Worm (Caenorhabditis elegans) whole organism, mixed stage, embryonic: ENCODE results near the gene Y42G9A.1.

Source experiments
- M03D4.4 ChIP-seq: sonication (generic microtip); optimal IDR thresholded peaks from 2 replicates; lab custom pipeline; 2017; ENCODE audit warnings: mild to moderate bottlenecking, missing genetic modification characterization, missing compliant biosample characterization
- blmp-1 ChIP-seq: fragments of 150-350 bp; optimal IDR thresholded peaks from 2 replicates; lab custom pipeline; 2014; ENCODE audit warnings: missing biosample characterization, missing genetic modification characterization
- ceh-39 ChIP-seq: fragments of 150-350 bp; optimal IDR thresholded peaks from 2 replicates; lab custom pipeline; 2014; ENCODE audit warnings: missing biosample characterization, missing genetic modification characterization
- ceh-43 ChIP-seq: fragments of 200-800 bp; sonication (Bioruptor generic); optimal IDR thresholded peaks from 2 replicates; lab custom pipeline; 2018; ENCODE audit warnings: mild to moderate bottlenecking, missing genetic modification characterization, moderate library complexity, missing compliant biosample characterization
- ceh-83 ChIP-seq: fragments of 200-800 bp; sonication (Bioruptor generic); optimal IDR thresholded peaks from 2 replicates; lab custom pipeline; 2018; ENCODE audit warnings: mild to moderate bottlenecking, missing genetic modification characterization, missing compliant biosample characterization
- ces-1 ChIP-seq: fragments of 150-350 bp; optimal IDR thresholded peaks from 2 replicates; lab custom pipeline; 2014; ENCODE audit warnings: missing biosample characterization, missing genetic modification reagents, missing genetic modification characterization
- cnd-1 ChIP-seq: fragments of 200-800 bp; sonication (Bioruptor generic); optimal IDR thresholded peaks from 2 replicates; lab custom pipeline; 2018; ENCODE audit warnings: mild to moderate bottlenecking, missing genetic modification characterization, missing compliant biosample characterization
- drap-1 ChIP-seq: fragments of 200-800 bp; sonication (Bioruptor generic); optimal IDR thresholded peaks from 3 replicates; lab custom pipeline; 2018; ENCODE audit warnings: mild to moderate bottlenecking, missing genetic modification characterization, missing compliant biosample characterization
- elt-1 ChIP-seq: sonication (generic microtip); optimal IDR thresholded peaks from 2 replicates; lab custom pipeline; 2017; ENCODE audit warnings: missing genetic modification characterization, mild to moderate bottlenecking, missing compliant biosample characterization, antibody characterized with exemption, moderate library complexity, borderline replicate concordance; ENCODE audit not compliant: insufficient read depth
- flh-1 ChIP-seq: fragments of 200-800 bp; sonication (Bioruptor generic); optimal IDR thresholded peaks from 2 replicates; lab custom pipeline; 2018; ENCODE audit warnings: mild to moderate bottlenecking, missing genetic modification characterization, moderate library complexity, missing compliant biosample characterization
- hlh-1 ChIP-seq: fragments of 150-350 bp; optimal IDR thresholded peaks from 2 replicates; lab custom pipeline; 2014; ENCODE audit warnings: missing biosample characterization, missing genetic modification reagents, missing genetic modification characterization
- lin-13 ChIP-seq: fragments of 150-350 bp; optimal IDR thresholded peaks from 2 replicates; lab custom pipeline; 2014; ENCODE audit warnings: missing biosample characterization, missing genetic modification characterization
- lin-32 ChIP-seq: fragments of 200-800 bp; sonication (Bioruptor generic); optimal IDR thresholded peaks from 2 replicates; lab custom pipeline; 2018; ENCODE audit warnings: mild to moderate bottlenecking, missing genetic modification characterization, missing compliant biosample characterization
- lsy-2 ChIP-seq: fragments of 150-350 bp; optimal IDR thresholded peaks from 2 replicates; lab custom pipeline; 2014; ENCODE audit warnings: missing biosample characterization, missing genetic modification characterization
- mab-5 ChIP-seq: fragments of 150-350 bp; optimal IDR thresholded peaks from 2 replicates; lab custom pipeline; 2014; ENCODE audit warnings: missing biosample characterization, missing genetic modification characterization
- mep-1 ChIP-seq: fragments of 150-350 bp; optimal IDR thresholded peaks from 2 replicates; lab custom pipeline; 2017; ENCODE audit warnings: missing biosample characterization, missing genetic modification reagents, missing genetic modification characterization, inconsistent platforms
- mls-2 ChIP-seq: sonication (generic microtip); optimal IDR thresholded peaks from 2 replicates; lab custom pipeline; 2016; ENCODE audit warnings: mild to moderate bottlenecking, missing genetic modification characterization, moderate library complexity, missing compliant biosample characterization
- nhr-12 ChIP-seq: fragments of 150-350 bp; optimal IDR thresholded peaks from 2 replicates; lab custom pipeline; 2014; ENCODE audit warnings: missing biosample characterization, missing genetic modification characterization
- nhr-2 ChIP-seq: fragments of 150-350 bp; optimal IDR thresholded peaks from 2 replicates; lab custom pipeline; 2014; ENCODE audit warnings: missing biosample characterization, missing genetic modification characterization
- nhr-237 ChIP-seq: fragments of 150-350 bp; optimal IDR thresholded peaks from 2 replicates; lab custom pipeline; 2014; ENCODE audit warnings: missing biosample characterization, missing genetic modification characterization
- nhr-28 ChIP-seq: fragments of 150-350 bp; optimal IDR thresholded peaks from 2 replicates; lab custom pipeline; 2014; ENCODE audit warnings: missing biosample characterization, missing genetic modification characterization
- pha-4 ChIP-seq: fragments of 150-350 bp; optimal IDR thresholded peaks from 2 replicates; lab custom pipeline; 2018; ENCODE audit warnings: missing biosample characterization, missing genetic modification reagents, missing genetic modification characterization
- sem-2 ChIP-seq: fragments of 200-800 bp; sonication (Bioruptor generic); optimal IDR thresholded peaks from 2 replicates; lab custom pipeline; 2018; ENCODE audit warnings: mild to moderate bottlenecking, missing genetic modification characterization, missing compliant biosample characterization
- snpc-4 ChIP-seq: fragments of 150-350 bp; optimal IDR thresholded peaks from 2 replicates; lab custom pipeline; 2014; ENCODE audit warnings: missing biosample characterization, missing genetic modification characterization
- tbx-8 ChIP-seq: fragments of 200-800 bp; sonication (Bioruptor generic); optimal IDR thresholded peaks from 2 replicates; lab custom pipeline; 2018; ENCODE audit warnings: mild to moderate bottlenecking, missing genetic modification characterization, moderate library complexity, missing compliant biosample characterization
- unc-120 ChIP-seq: sonication (generic microtip); optimal IDR thresholded peaks from 2 replicates; lab custom pipeline; 2017; ENCODE audit warnings: missing genetic modification characterization, missing compliant biosample characterization; ENCODE audit not compliant: poor library complexity, severe bottlenecking
- unc-62 ChIP-seq: fragments of 150-350 bp; optimal IDR thresholded peaks from 2 replicates; lab custom pipeline; 2014; ENCODE audit warnings: missing biosample characterization, missing genetic modification reagents, missing genetic modification characterization
- zip-8 ChIP-seq: fragments of 150-350 bp; optimal IDR thresholded peaks from 2 replicates; lab custom pipeline; 2014; ENCODE audit warnings: missing biosample characterization, missing genetic modification characterization
- ztf-11 ChIP-seq: fragments of 150-350 bp; optimal IDR thresholded peaks from 2 replicates; lab custom pipeline; 2014; ENCODE audit warnings: missing biosample characterization, missing genetic modification characterization

Gene Y42G9A.1

DNA sequence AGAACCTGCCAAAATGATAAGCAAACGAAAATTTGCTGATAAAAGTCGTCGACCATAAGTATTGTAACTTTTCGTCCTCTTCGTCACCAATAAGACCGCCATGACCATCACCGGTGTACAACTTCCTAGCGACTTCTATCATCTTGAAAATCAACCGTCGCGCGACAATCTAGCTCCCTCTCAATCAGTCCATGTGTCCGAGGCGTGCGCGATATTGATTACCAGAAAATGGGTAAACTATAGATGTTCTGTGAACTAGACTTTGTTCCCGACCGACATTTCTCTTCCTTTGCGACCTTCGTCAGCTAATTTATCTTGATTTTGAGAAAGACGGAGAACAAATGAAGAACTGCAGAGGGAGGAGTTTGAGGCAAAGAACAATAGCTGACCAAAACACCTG, 4.5 kb upstream of the Y42G9A.1 start:
- TF ChIP-seq nhr-2 (tag; lab: Kevin White, UChicago): no peak
- TF ChIP-seq sem-2 (GFP tag; lab: Kevin White, UChicago): no peak
- TF ChIP-seq M03D4.4: no peak
- TF ChIP-seq unc-120: no peak
- TF ChIP-seq ceh-83: no peak
- TF ChIP-seq blmp-1 (tag; lab: Kevin White, UChicago): no peak
- no peak for TF ChIP-seq nhr-237

DNA sequence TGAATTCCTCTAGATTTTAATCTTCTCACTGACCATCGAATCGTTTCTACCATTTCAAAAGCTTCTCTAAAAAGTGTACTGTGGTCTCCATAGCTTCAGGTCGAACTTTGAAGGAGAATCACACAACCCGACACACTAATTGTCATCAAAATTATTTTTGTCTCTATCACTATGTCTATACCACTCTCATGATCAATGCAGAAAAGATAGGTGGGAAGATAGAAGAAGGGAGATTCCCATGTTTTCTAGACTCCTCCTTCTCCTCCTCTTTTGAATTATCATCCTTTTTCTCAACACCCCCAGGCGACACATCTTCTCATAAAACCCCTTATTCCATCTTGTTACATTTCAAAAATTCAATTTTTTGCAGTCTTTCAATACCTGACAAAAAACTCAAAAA, 3.9 kb upstream of the Y42G9A.1 start, which contains the start of gene Y42G9A.3:
Gene Y42G9A.3, plus strand, starts transcription at position 363 of the 400 bp plus-strand sequence.
- no peak for TF ChIP-seq sem-2 (GFP tag; lab: Kevin White, UChicago)
- no peak for TF ChIP-seq pha-4 (tag; lab: Kevin White, UChicago)
- TF ChIP-seq lin-32 (GFP tag; lab: Kevin White, UChicago): no peak
- no peak for TF ChIP-seq ceh-43 (GFP tag; lab: Kevin White, UChicago)
- no peak for TF ChIP-seq nhr-28 (tag; lab: Kevin White, UChicago)
- TF ChIP-seq mep-1 (tag; lab: Kevin White, UChicago): no peak
- no peak for TF ChIP-seq nhr-237
- no peak for TF ChIP-seq lin-13
- TF ChIP-seq lsy-2 (tag; lab: Kevin White, UChicago): no peak
- TF ChIP-seq unc-62 (GFP tag; lab: Kevin White, UChicago): no peak
- no peak for TF ChIP-seq flh-1 (GFP tag; lab: Kevin White, UChicago)
- TF ChIP-seq elt-1 (tag; lab: Kevin White, UChicago): no peak
- TF ChIP-seq ceh-39: no peak
- no peak for TF ChIP-seq hlh-1 (tag; lab: Kevin White, UChicago)
- TF ChIP-seq unc-120: no peak
- no peak for TF ChIP-seq ztf-11 (tag; lab: Kevin White, UChicago)
- no peak for TF ChIP-seq mab-5 (tag; lab: Kevin White, UChicago)
- no peak for TF ChIP-seq drap-1 (GFP tag; lab: Kevin White, UChicago)
- TF ChIP-seq nhr-2 (tag; lab: Kevin White, UChicago): no peak
- no peak for TF ChIP-seq nhr-12 (tag; lab: Kevin White, UChicago)

DNA sequence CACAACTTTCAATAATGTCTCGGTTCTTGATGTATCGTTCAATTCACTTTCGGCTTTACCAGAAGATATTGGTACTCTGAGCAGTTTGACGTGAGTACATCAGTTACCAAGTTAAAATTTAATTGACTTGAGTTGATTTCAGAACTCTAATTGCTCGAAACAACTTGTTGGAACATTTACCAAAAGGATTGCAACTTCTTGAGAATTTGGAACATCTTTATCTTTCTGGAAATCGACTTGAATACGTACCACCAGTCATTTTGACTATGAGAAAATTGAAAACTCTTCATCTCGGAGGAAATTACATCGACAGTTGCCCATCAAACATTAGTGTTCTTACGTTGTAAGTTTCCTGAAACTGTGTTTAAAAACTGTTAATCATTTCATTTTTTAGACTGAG, 3.0 kb upstream of the Y42G9A.1 start:
- no peak for TF ChIP-seq hlh-1 (tag; lab: Kevin White, UChicago)
- no peak for TF ChIP-seq tbx-8 (GFP tag; lab: Kevin White, UChicago)
- TF ChIP-seq lsy-2 (tag; lab: Kevin White, UChicago): no peak
- TF ChIP-seq mab-5 (tag; lab: Kevin White, UChicago): no peak
- no peak for TF ChIP-seq flh-1 (GFP tag; lab: Kevin White, UChicago)
- no peak for TF ChIP-seq zip-8 (tag; lab: Kevin White, UChicago)
- TF ChIP-seq lin-13: no peak

DNA sequence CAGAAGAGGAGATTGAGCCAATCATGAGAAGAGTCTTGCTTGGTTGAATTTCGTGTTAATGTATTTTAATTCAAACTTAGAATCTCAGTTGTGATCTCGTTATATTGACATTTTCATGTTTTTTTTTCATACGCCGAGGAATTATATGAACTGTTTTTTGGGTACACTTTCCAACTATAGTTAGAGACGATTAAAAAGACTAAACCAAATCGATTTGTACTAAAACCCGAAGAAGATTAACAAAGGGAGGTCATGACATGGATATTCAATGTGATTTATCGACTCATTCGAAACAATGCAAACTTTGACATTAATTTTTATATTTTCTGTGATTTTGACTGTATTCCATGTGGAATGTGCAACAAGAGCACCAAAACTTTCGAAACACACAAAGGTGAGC, 1.9 kb upstream of the Y42G9A.1 start, which contains the start of gene Y42G9A.2:
Gene Y42G9A.2, plus strand, starts transcription at position 284 of the 400 bp plus-strand sequence.
- TF ChIP-seq tbx-8 (GFP tag; lab: Kevin White, UChicago) (no peak), ceh-83 (no peak), nhr-237 (no peak), elt-1 (tag; lab: Kevin White, UChicago) (no peak), ces-1 (no peak), ztf-11 (tag; lab: Kevin White, UChicago) (no peak), zip-8 (tag; lab: Kevin White, UChicago) (no peak), sem-2 (GFP tag; lab: Kevin White, UChicago) (no peak), ceh-43 (GFP tag; lab: Kevin White, UChicago) (no peak)

DNA sequence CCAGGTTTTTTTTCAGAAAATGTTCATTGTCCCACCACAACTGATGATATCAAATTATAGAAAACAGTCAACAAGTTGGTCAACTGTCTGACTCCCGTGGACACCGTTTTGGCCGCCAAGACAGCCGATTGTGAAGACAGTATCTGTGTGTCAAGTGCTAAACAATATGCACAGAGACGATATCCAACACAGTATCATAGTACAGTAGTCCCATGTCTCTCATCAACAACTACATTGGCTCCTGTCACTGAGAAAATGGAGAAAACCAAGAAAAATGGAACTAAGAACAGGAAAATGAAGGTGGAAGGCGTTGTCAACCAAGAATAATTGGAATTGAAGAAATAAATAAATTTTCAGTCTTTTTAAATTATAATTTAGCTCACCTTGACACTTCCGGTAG, 1.1 kb upstream of the Y42G9A.1 start:
- TF ChIP-seq lsy-2 (tag; lab: Kevin White, UChicago): no peak

DNA sequence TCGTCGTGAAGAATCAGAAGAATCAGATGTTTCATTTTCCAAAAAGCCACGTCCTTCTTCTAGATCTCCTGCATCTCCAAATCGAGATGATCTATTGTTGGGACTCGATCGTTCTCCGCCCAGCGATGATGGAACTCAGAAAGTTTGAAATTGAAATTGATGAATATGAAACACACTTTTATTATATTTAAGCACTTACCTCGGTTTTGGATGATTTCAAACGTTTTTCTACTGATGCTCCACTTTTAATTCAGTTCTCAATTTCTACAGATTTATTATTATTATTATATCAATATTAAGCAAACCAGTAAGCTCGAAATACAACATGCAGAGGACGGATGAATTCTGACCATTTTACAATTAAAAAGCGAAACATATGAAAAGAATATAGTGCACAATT, 4.8 kb downstream of the Y42G9A.1 start:
- TF ChIP-seq blmp-1 (tag; lab: Kevin White, UChicago) (no peak), nhr-237 (no peak), snpc-4 (tag; lab: Kevin White, UChicago) (no peak), drap-1 (GFP tag; lab: Kevin White, UChicago) (no peak), unc-120 (no peak), ceh-43 (GFP tag; lab: Kevin White, UChicago) (no peak), mep-1 (tag; lab: Kevin White, UChicago) (no peak), ces-1 (no peak), pha-4 (tag; lab: Kevin White, UChicago) (no peak), nhr-2 (tag; lab: Kevin White, UChicago) (no peak), sem-2 (GFP tag; lab: Kevin White, UChicago) (no peak), ceh-83 (no peak), mls-2 (tag; lab: Kevin White, UChicago) (no peak), flh-1 (GFP tag; lab: Kevin White, UChicago) (no peak), unc-62 (GFP tag; lab: Kevin White, UChicago) (no peak), cnd-1 (tag; lab: Kevin White, UChicago) (no peak), hlh-1 (tag; lab: Kevin White, UChicago) (no peak), lin-13 (no peak)
